Fruit fly (Drosophila melanogaster) whole organism, embryonic: ENCODE measurements around the gene Hexim.
A peak's percentile ranks its signal among the peaks of the same experiment; 100 is the strongest.

ENCODE experiments used
- CG13894 ChIP-seq: fragments of 200-800 bp; sonication (Bioruptor generic); optimal IDR thresholded peaks from 3 replicates; lab custom pipeline; 2018; ENCODE audit warnings: missing biosample characterization, mild to moderate bottlenecking, missing genetic modification characterization, moderate library complexity
- CG18262 ChIP-seq: fragments of 200-800 bp; optimal IDR thresholded peaks from 3 replicates; lab custom pipeline; 2019; ENCODE audit warnings: missing biosample characterization, mild to moderate bottlenecking, missing genetic modification characterization, moderate library complexity
- CG42726 ChIP-seq: fragments of 200-800 bp; sonication (Bioruptor generic); IDR thresholded peaks from 2 replicates; pipeline ENCODE4 v1.3.6; 2022; ENCODE audit warnings: missing biosample characterization, missing genetic modification characterization; ENCODE audit not compliant: partially characterized antibody

dm6 chr3R:14654976-14655896 lies 4.0 kb upstream of the Hexim start:
- TF ChIP-seq CG13894 (tag; lab: Kevin White, UChicago), result peak; percentile 93
- peak; percentile 94 for TF ChIP-seq CG18262
- TF ChIP-seq CG42726 (GFP tag; lab: Robert Waterston, UW), result no peak
